Fruit fly (Drosophila melanogaster) whole organism, prepupa: ENCODE measurements around the gene CG10147.

Experiments used
- CG6276 ChIP-seq: fragments of 200-800 bp; sonication (Bioruptor generic); optimal IDR thresholded peaks from 2 replicates; lab custom pipeline; 2017; ENCODE audit warnings: missing biosample characterization, mild to moderate bottlenecking, missing genetic modification characterization
- CG6792 ChIP-seq: fragments of 200-800 bp; sonication (Bioruptor generic); optimal IDR thresholded peaks from 3 replicates; lab custom pipeline; 2016; ENCODE audit warnings: missing biosample characterization, missing genetic modification characterization
- CG8632 ChIP-seq: fragments of 200-800 bp; sonication (Bioruptor generic); optimal IDR thresholded peaks from 3 replicates; lab custom pipeline; 2016; ENCODE audit warnings: missing biosample characterization, missing genetic modification characterization
- Gug ChIP-seq: fragments of 200-800 bp; sonication (Bioruptor generic); IDR thresholded peaks from 2 replicates; pipeline ENCODE4 v1.3.6; 2022; ENCODE audit warnings: missing biosample characterization, missing genetic modification characterization
- OdsH ChIP-seq: fragments of 200-800 bp; sonication (Bioruptor generic); optimal IDR thresholded peaks from 3 replicates; lab custom pipeline; 2016; ENCODE audit warnings: missing biosample characterization, missing genetic modification characterization
- dac ChIP-seq: fragments of 200-800 bp; sonication (Bioruptor generic); optimal IDR thresholded peaks from 2 replicates; lab custom pipeline; 2017; ENCODE audit warnings: missing biosample characterization, mild to moderate bottlenecking, missing genetic modification characterization
- eg ChIP-seq: fragments of 200-800 bp; sonication (Bioruptor generic); IDR thresholded peaks from 3 replicates; pipeline ENCODE4 v1.3.6; 2022; ENCODE audit warnings: missing biosample characterization, missing genetic modification characterization
- fd85E ChIP-seq: fragments of 200-800 bp; sonication (Bioruptor generic); optimal IDR thresholded peaks from 3 replicates; lab custom pipeline; 2016; ENCODE audit warnings: missing biosample characterization, missing genetic modification characterization
- topi ChIP-seq: fragments of 200-800 bp; sonication (Bioruptor generic); optimal IDR thresholded peaks from 3 replicates; lab custom pipeline; 2016; ENCODE audit warnings: missing biosample characterization, missing genetic modification characterization

dm6 chr3L:6496922-6497232 is 8.7 kb upstream of the CG10147 start:
- TF ChIP-seq OdsH (GFP tag; lab: Kevin White, UChicago), result no peak
- TF ChIP-seq CG8632 (GFP tag; lab: Kevin White, UChicago), result no peak
- TF ChIP-seq eg (GFP tag; lab: Robert Waterston, UW), result peak; percentile 62; the same call in 2 of the 3 replicates
- TF ChIP-seq fd85E (GFP tag; lab: Kevin White, UChicago), result no peak
- TF ChIP-seq CG6276 (GFP tag; lab: Kevin White, UChicago), result peak; percentile 17
- TF ChIP-seq Gug (GFP tag; lab: Robert Waterston, UW), result peak; percentile 36; the same call in 1 of the 2 replicates
- no peak for TF ChIP-seq CG6792 (GFP tag; lab: Kevin White, UChicago)
- TF ChIP-seq topi, result no peak
- no peak for TF ChIP-seq dac (GFP tag; lab: Kevin White, UChicago)
